Fruit fly (Drosophila melanogaster) whole organism, embryonic: ENCODE results near the gene Smox.

Experiments
- Asciz ChIP-seq: fragments of 200-800 bp; sonication (Bioruptor generic); optimal IDR thresholded peaks from 2 replicates; lab custom pipeline; 2017; ENCODE audit warnings: missing biosample characterization, mild to moderate bottlenecking, missing genetic modification characterization, missing genetic modification reagents
- CG10274 ChIP-seq: fragments of 200-800 bp; sonication (Bioruptor generic); optimal IDR thresholded peaks from 3 replicates; lab custom pipeline; 2017; ENCODE audit warnings: missing biosample characterization, mild to moderate bottlenecking, missing genetic modification characterization
- CG10431 ChIP-seq: fragments of 200-800 bp; sonication (Bioruptor generic); optimal IDR thresholded peaks from 3 replicates; lab custom pipeline; 2018; ENCODE audit warnings: missing biosample characterization, mild to moderate bottlenecking, missing genetic modification characterization
- CG11560 ChIP-seq: fragments of 200-800 bp; sonication (Bioruptor generic); IDR thresholded peaks from 3 replicates; pipeline ENCODE4 v1.3.6; 2022; ENCODE audit warnings: missing biosample characterization, missing genetic modification characterization
- CG17186 ChIP-seq: fragments of 200-800 bp; sonication (Bioruptor generic); optimal IDR thresholded peaks from 3 replicates; lab custom pipeline; 2017; ENCODE audit warnings: missing biosample characterization, missing genetic modification reagents, missing genetic modification characterization
- CG17359 ChIP-seq: fragments of 200-800 bp; sonication (Bioruptor generic); optimal IDR thresholded peaks from 3 replicates; lab custom pipeline; 2018; ENCODE audit warnings: missing biosample characterization, mild to moderate bottlenecking, missing genetic modification characterization, moderate library complexity
- CG30431 ChIP-seq: fragments of 200-800 bp; sonication (Bioruptor generic); optimal IDR thresholded peaks from 2 replicates; lab custom pipeline; 2017; ENCODE audit warnings: missing biosample characterization, missing genetic modification characterization
- CG31365 ChIP-seq: fragments of 200-800 bp; sonication (Bioruptor generic); optimal IDR thresholded peaks from 2 replicates; lab custom pipeline; 2018; ENCODE audit warnings: missing biosample characterization, mild to moderate bottlenecking, missing genetic modification characterization
- CG32532 ChIP-seq: fragments of 200-800 bp; sonication (Bioruptor generic); IDR thresholded peaks from 2 replicates; pipeline ENCODE4 v1.3.6; 2022; ENCODE audit warnings: missing biosample characterization, missing genetic modification characterization
- CG3726 ChIP-seq: fragments of 200-800 bp; sonication (Bioruptor generic); IDR thresholded peaks from 3 replicates; pipeline ENCODE4, ENCODE4 v1.3.6; 2022; ENCODE audit warnings: missing biosample characterization, missing genetic modification characterization
- CG3847 ChIP-seq: fragments of 200-800 bp; sonication (Bioruptor generic); IDR thresholded peaks from 2 replicates; pipeline ENCODE4 v1.3.6; 2022; ENCODE audit warnings: missing biosample characterization, missing genetic modification characterization
- CG4282 ChIP-seq: fragments of 200-800 bp; sonication (Bioruptor generic); optimal IDR thresholded peaks from 2 replicates; lab custom pipeline; 2016; ENCODE audit warnings: missing biosample characterization, missing genetic modification characterization
- CG43689 ChIP-seq: fragments of 200-800 bp; sonication (Bioruptor generic); IDR thresholded peaks from 2 replicates; pipeline ENCODE4 v1.3.6; 2022; ENCODE audit warnings: missing biosample characterization, missing genetic modification characterization
- CG4820 ChIP-seq: fragments of 200-800 bp; sonication (Bioruptor generic); optimal IDR thresholded peaks from 3 replicates; lab custom pipeline; 2016; ENCODE audit warnings: missing biosample characterization, missing genetic modification characterization
- CG6175 ChIP-seq: fragments of 200-800 bp; sonication (Bioruptor generic); IDR thresholded peaks from 3 replicates; pipeline ENCODE4 v1.3.6; 2022; ENCODE audit warnings: missing biosample characterization, missing genetic modification characterization
- CG7786 ChIP-seq: fragments of 200-800 bp; sonication (Bioruptor generic); optimal IDR thresholded peaks from 2 replicates; lab custom pipeline; 2016; ENCODE audit warnings: missing biosample characterization, missing genetic modification characterization
- CG7928 ChIP-seq: fragments of 200-800 bp; sonication (Bioruptor generic); optimal IDR thresholded peaks from 2 replicates; lab custom pipeline; 2017; ENCODE audit warnings: missing biosample characterization, mild to moderate bottlenecking, missing genetic modification characterization
- CG7987 ChIP-seq: fragments of 200-800 bp; sonication (Bioruptor generic); optimal IDR thresholded peaks from 2 replicates; lab custom pipeline; 2018; ENCODE audit warnings: missing biosample characterization, mild to moderate bottlenecking, missing genetic modification characterization, moderate library complexity
- CG9817 ChIP-seq: fragments of 200-800 bp; sonication (Bioruptor generic); optimal IDR thresholded peaks from 2 replicates; lab custom pipeline; 2018; ENCODE audit warnings: missing biosample characterization, mild to moderate bottlenecking, missing genetic modification characterization, moderate library complexity
- CTCF ChIP-seq: fragments of 200-800 bp; sonication (Bioruptor generic); optimal IDR thresholded peaks from 2 replicates; lab custom pipeline; 2017; ENCODE audit warnings: missing biosample characterization, mild to moderate bottlenecking, missing genetic modification characterization, moderate library complexity
- Chrac-16 ChIP-seq: fragments of 200-800 bp; sonication (Bioruptor generic); optimal IDR thresholded peaks from 3 replicates; lab custom pipeline; 2016; ENCODE audit warnings: missing biosample characterization, missing genetic modification characterization
- CkIIα-i1 ChIP-seq: fragments of 200-800 bp; sonication (Bioruptor generic); IDR thresholded peaks from 2 replicates; pipeline ENCODE4 v1.3.6; 2022; ENCODE audit warnings: missing biosample characterization, missing genetic modification characterization
- CoRest ChIP-seq: fragments of 200-800 bp; sonication (Bioruptor generic); optimal IDR thresholded peaks from 3 replicates; lab custom pipeline; 2018; ENCODE audit warnings: missing biosample characterization, mild to moderate bottlenecking, missing genetic modification characterization, moderate library complexity
- Dbx ChIP-seq: fragments of 200-800 bp; sonication (Bioruptor generic); IDR thresholded peaks from 3 replicates; pipeline ENCODE4 v1.3.6; 2022; ENCODE audit warnings: missing biosample characterization, missing genetic modification characterization
- Doc2 ChIP-seq: fragments of 200-800 bp; sonication (Bioruptor generic); IDR thresholded peaks from 2 replicates; pipeline ENCODE4 v1.3.6; 2022; ENCODE audit warnings: missing biosample characterization, missing genetic modification characterization
- Dref ChIP-seq: fragments of 200-800 bp; sonication (Bioruptor generic); IDR thresholded peaks from 2 replicates; pipeline ENCODE4 v1.3.6; 2022; ENCODE audit warnings: missing biosample characterization, missing genetic modification characterization
- E2f2 ChIP-seq: fragments of 200-800 bp; sonication (Bioruptor generic); IDR thresholded peaks from 2 replicates; pipeline ENCODE4 v1.3.6; 2022; ENCODE audit warnings: missing biosample characterization, missing genetic modification characterization
- Fer3 ChIP-seq: fragments of 200-800 bp; sonication (Bioruptor generic); optimal IDR thresholded peaks from 2 replicates; lab custom pipeline; 2018; ENCODE audit warnings: missing biosample characterization, mild to moderate bottlenecking, missing genetic modification characterization, moderate library complexity
- Hand ChIP-seq: fragments of 200-800 bp; sonication (Bioruptor generic); optimal IDR thresholded peaks from 2 replicates; lab custom pipeline; 2017; ENCODE audit warnings: mild to moderate bottlenecking, missing biosample characterization, missing genetic modification reagents, missing genetic modification characterization
- MBD-R2 ChIP-seq: fragments of 200-800 bp; sonication (Bioruptor generic); IDR thresholded peaks from 2 replicates; pipeline ENCODE4 v1.3.6; 2022; ENCODE audit warnings: missing biosample characterization, missing genetic modification characterization
- Meics ChIP-seq: fragments of 200-800 bp; sonication (Bioruptor generic); optimal IDR thresholded peaks from 2 replicates; lab custom pipeline; 2017; ENCODE audit warnings: missing biosample characterization, mild to moderate bottlenecking, missing genetic modification characterization
- Myb ChIP-seq: fragments of 200-800 bp; sonication (Bioruptor generic); optimal IDR thresholded peaks from 2 replicates; lab custom pipeline; 2016; ENCODE audit warnings: missing biosample characterization, missing genetic modification characterization
- NFAT ChIP-seq: fragments of 200-800 bp; sonication (Bioruptor generic); IDR thresholded peaks from 2 replicates; pipeline ENCODE4 v1.3.6; 2022; ENCODE audit warnings: missing biosample characterization, missing genetic modification characterization
- ab ChIP-seq: fragments of 200-800 bp; sonication (Bioruptor generic); optimal IDR thresholded peaks from 2 replicates; lab custom pipeline; 2016; ENCODE audit warnings: missing biosample characterization, missing genetic modification characterization
- bcd ChIP-seq: fragments of 200-800 bp; sonication (Bioruptor generic); optimal IDR thresholded peaks from 2 replicates; lab custom pipeline; 2017; ENCODE audit warnings: missing biosample characterization, mild to moderate bottlenecking, missing genetic modification characterization
- bigmax ChIP-seq: fragments of 200-800 bp; sonication (Bioruptor generic); optimal IDR thresholded peaks from 2 replicates; lab custom pipeline; 2018; ENCODE audit warnings: missing biosample characterization, mild to moderate bottlenecking, missing genetic modification characterization
- chn ChIP-seq: fragments of 200-800 bp; sonication (Bioruptor generic); optimal IDR thresholded peaks from 2 replicates; lab custom pipeline; 2016; ENCODE audit warnings: missing biosample characterization, missing genetic modification characterization
- cwo ChIP-seq: fragments of 200-800 bp; sonication (Bioruptor generic); optimal IDR thresholded peaks from 3 replicates; lab custom pipeline; 2017; ENCODE audit warnings: missing biosample characterization, missing genetic modification characterization, mild to moderate bottlenecking, moderate library complexity, missing genetic modification reagents
- danr ChIP-seq: fragments of 200-800 bp; sonication (Bioruptor generic); IDR thresholded peaks from 2 replicates; pipeline ENCODE4 v1.3.6; 2022; ENCODE audit warnings: missing biosample characterization, missing genetic modification characterization
- dysf ChIP-seq: fragments of 200-800 bp; sonication (Bioruptor generic); IDR thresholded peaks from 3 replicates; pipeline ENCODE4 v1.3.6; 2022; ENCODE audit warnings: missing biosample characterization, missing genetic modification characterization
- eve ChIP-seq, 2 experiments: fragments of >200 bp; optimal IDR thresholded peaks; 2 replicates each; lab custom pipeline; 2017; ENCODE audit warnings: missing biosample characterization in 2 of 2, missing genetic modification characterization in 2 of 2
- gsb ChIP-seq: fragments of 200-800 bp; sonication (Bioruptor generic); IDR thresholded peaks from 2 replicates; pipeline ENCODE4 v1.3.6; 2022; ENCODE audit warnings: missing biosample characterization, missing genetic modification characterization
- hkb ChIP-seq, 2 experiments: fragments of 200-800 bp in 1 of 2; fragments of >200 bp in 1 of 2; sonication (Bioruptor generic) in 1 of 2; IDR thresholded peaks in 1 of 2; optimal IDR thresholded peaks in 1 of 2; 2 replicates each; pipeline versions ENCODE4 v1.3.6 to Lab custom; 2017 to 2022; ENCODE audit warnings: missing biosample characterization in 1 of 2, missing genetic modification characterization in 1 of 2
- jigr1 ChIP-seq: fragments of 200-800 bp; sonication (Bioruptor generic); IDR thresholded peaks from 3 replicates; pipeline ENCODE4 v1.3.6; 2022; ENCODE audit warnings: missing biosample characterization, missing genetic modification characterization
- lbe ChIP-seq: fragments of 200-800 bp; sonication (Bioruptor generic); optimal IDR thresholded peaks from 2 replicates; lab custom pipeline; 2016; ENCODE audit warnings: missing biosample characterization, mild to moderate bottlenecking, missing genetic modification characterization
- mld ChIP-seq: fragments of 200-800 bp; sonication (Bioruptor generic); IDR thresholded peaks from 3 replicates; pipeline ENCODE4 v1.3.6; 2022; ENCODE audit warnings: missing biosample characterization, missing genetic modification characterization; ENCODE audit not compliant: partially characterized antibody
- nom ChIP-seq: fragments of 200-800 bp; sonication (Bioruptor generic); optimal IDR thresholded peaks from 2 replicates; lab custom pipeline; 2017; ENCODE audit warnings: missing biosample characterization, missing genetic modification characterization, mild to moderate bottlenecking, moderate library complexity, missing genetic modification reagents
- sna ChIP-seq: fragments of 200-800 bp; sonication (Bioruptor generic); IDR thresholded peaks from 2 replicates; pipeline ENCODE4 v1.3.6; 2022; ENCODE audit warnings: missing biosample characterization, missing genetic modification characterization; ENCODE audit not compliant: partially characterized antibody
- sob ChIP-seq: fragments of 200-800 bp; sonication (Bioruptor generic); IDR thresholded peaks from 2 replicates; pipeline ENCODE4 v1.3.6; 2022; ENCODE audit warnings: missing biosample characterization, missing genetic modification characterization
- sug ChIP-seq: fragments of 200-800 bp; optimal IDR thresholded peaks from 2 replicates; lab custom pipeline; 2019; ENCODE audit warnings: missing biosample characterization, mild to moderate bottlenecking, missing genetic modification characterization, moderate library complexity
- tap ChIP-seq: fragments of 200-800 bp; optimal IDR thresholded peaks from 3 replicates; lab custom pipeline; 2019; ENCODE audit warnings: missing biosample characterization, mild to moderate bottlenecking, missing genetic modification characterization, moderate library complexity
- tna ChIP-seq: fragments of 200-800 bp; sonication (Bioruptor generic); IDR thresholded peaks from 2 replicates; pipeline ENCODE4 v1.3.6; 2022; ENCODE audit warnings: missing biosample characterization, missing genetic modification characterization; ENCODE audit not compliant: partially characterized antibody
- toy ChIP-seq: fragments of 200-800 bp; sonication (Bioruptor generic); IDR thresholded peaks from 2 replicates; pipeline ENCODE4 v1.3.6; 2022; ENCODE audit warnings: missing biosample characterization, missing genetic modification characterization

The Smox gene

dm6 chrX:8152718-8153117 lies 10.6 kb upstream of the Smox start, which contains the start of gene CG18262 (continued):
- TF ChIP-seq cwo (GFP tag; lab: Kevin White, UChicago) (no peak), nom (no peak), CG4820 (GFP tag; lab: Kevin White, UChicago) (no peak), Doc2 (GFP tag; lab: Robert Waterston, UW) (no peak), Myb (GFP tag; lab: Kevin White, UChicago) (peak; percentile 33), eve (GFP tag; optimal IDR thresholded peaks at IDR 0.05; lab: Kevin White, UChicago) (no peak), toy (GFP tag; lab: Robert Waterston, UW) (no peak), Chrac-16 (GFP tag; lab: Kevin White, UChicago) (no peak), CG11560 (no peak), hkb (optimal IDR thresholded peaks at IDR 0.05; lab: Kevin White, UChicago) (no peak), hkb (GFP tag; IDR thresholded peaks at IDR 0.05; lab: Robert Waterston, UW) (no peak), NFAT (GFP tag; lab: Robert Waterston, UW) (no peak), Fer3 (tag; lab: Kevin White, UChicago) (no peak), danr (GFP tag; lab: Robert Waterston, UW) (no peak), Dref (peak; percentile 47), CG6175 (GFP tag; lab: Robert Waterston, UW) (no peak), CG9817 (tag; lab: Kevin White, UChicago) (no peak), CoRest (tag; lab: Kevin White, UChicago) (peak; percentile 8), sob (0 out of 2 replicates have a peak, but pooled peaks have one; percentile 16), CG10431 (GFP tag; lab: Kevin White, UChicago) (no peak), MBD-R2 (GFP tag; lab: Robert Waterston, UW) (peak; percentile 96), CkIIα-i1 (no peak), CG17359 (tag; lab: Kevin White, UChicago) (no peak), Dbx (GFP tag; lab: Robert Waterston, UW) (no peak), bigmax (GFP tag; lab: Kevin White, UChicago) (no peak), CG7987 (GFP tag; lab: Kevin White, UChicago) (no peak), CG7786 (GFP tag; lab: Kevin White, UChicago) (no peak), E2f2 (GFP tag; lab: Robert Waterston, UW) (peak; percentile 89), dysf (no peak), CG7928 (no peak), CG3847 (GFP tag; lab: Robert Waterston, UW) (peak; percentile 28; the same call in 1 of the 2 replicates), CG30431 (GFP tag; lab: Kevin White, UChicago) (no peak), CG17186 (GFP tag; lab: Kevin White, UChicago) (no peak), chn (GFP tag; lab: Kevin White, UChicago) (no peak), CG10274 (GFP tag; lab: Kevin White, UChicago) (no peak), CTCF (GFP tag; lab: Kevin White, UChicago) (peak; percentile 23), CG32532 (no peak), CG31365 (tag; lab: Kevin White, UChicago) (no peak), bcd (no peak), CG4282 (GFP tag; lab: Kevin White, UChicago) (no peak), gsb (GFP tag; lab: Robert Waterston, UW) (no peak), ab (no peak), tap (tag; lab: Kevin White, UChicago) (no peak), jigr1 (no peak), mld (GFP tag; lab: Robert Waterston, UW) (no peak), sna (no peak), CG43689 (GFP tag; lab: Robert Waterston, UW) (no peak), Meics (no peak), Hand (GFP tag; lab: Kevin White, UChicago) (no peak), Asciz (GFP tag; lab: Kevin White, UChicago) (no peak), tna (no peak), CG3726 (GFP tag; lab: Robert Waterston, UW) (no peak), sug (no peak), lbe (GFP tag; lab: Kevin White, UChicago) (no peak)
